Worm (Caenorhabditis elegans): ENCODE measurements around the gene ZC262.2.
A peak's percentile ranks its signal among the peaks of the same experiment; 100 is the strongest.

ce11 chrIII:8299734-8300133, 32.1 kb upstream of the ZC262.2 start:
- TF ChIP-seq blmp-1 (tag; optimal IDR thresholded peaks at IDR 0.05) (no peak), nhr-85 (tag) (no peak), irx-1 (tag; optimal IDR thresholded peaks at IDR 0.05) (no peak), C34B4.2 (tag; optimal IDR thresholded peaks at IDR 0.05) (no peak), elt-3 (tag; optimal IDR thresholded peaks at IDR 0.05) (no peak), nhr-11 (tag; optimal IDR thresholded peaks at IDR 0.05) (no peak), elt-2 (tag; optimal IDR thresholded peaks at IDR 0.05) (peak; percentile 68), snpc-4 (tag; optimal IDR thresholded peaks at IDR 0.05) (no peak), nhr-47 (tag; optimal IDR thresholded peaks at IDR 0.05) (no peak), mdl-1 (tag; optimal IDR thresholded peaks at IDR 0.05) (no peak)

All from whole organism, L1 larva.